Fruit fly (Drosophila melanogaster): ENCODE measurements around the gene CG31698.
A peak's percentile ranks its signal among the peaks of the same experiment; 100 is the strongest.

CG31698 gene

DNA sequence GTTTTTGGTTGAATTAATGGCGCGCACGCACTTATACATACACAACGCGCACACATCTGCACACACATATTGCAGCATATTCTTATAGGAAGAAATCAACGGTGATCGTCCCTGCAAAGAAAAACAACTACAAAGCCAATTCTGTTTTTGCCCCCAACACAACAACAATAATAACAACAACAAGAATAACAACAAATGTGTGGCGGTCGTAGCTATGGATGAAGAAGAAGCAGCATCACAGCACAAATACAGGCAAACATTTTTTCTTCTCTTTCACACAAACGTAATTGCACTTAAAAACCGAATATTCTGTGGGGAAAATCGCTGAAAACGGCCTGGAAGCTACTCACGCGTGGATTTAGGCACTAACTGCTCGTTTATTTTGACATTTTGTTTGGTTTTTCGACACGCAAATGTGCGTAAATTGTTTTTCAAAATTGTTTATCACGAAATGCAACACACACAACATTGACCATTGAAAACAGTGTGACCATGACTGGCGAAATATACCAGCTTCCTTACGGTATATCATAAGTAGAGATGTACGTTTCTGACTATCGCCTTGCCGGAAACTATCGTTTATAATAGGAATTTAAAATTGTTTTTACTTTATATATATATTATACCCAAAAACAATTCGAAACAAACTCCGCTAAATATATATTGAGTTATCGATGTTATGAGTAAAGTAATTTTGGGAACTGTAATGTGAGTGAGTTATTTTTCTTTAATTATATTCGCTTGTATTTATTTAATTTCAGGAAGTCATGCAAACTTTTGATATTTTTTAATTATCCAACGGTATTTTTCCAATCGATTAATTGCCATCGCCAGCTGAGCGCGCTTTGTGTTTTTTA lies 14.3 kb downstream of the CG31698 start, which contains the start of the genes Mad and gkt (continued):
- TF ChIP-seq prd (optimal IDR thresholded peaks at IDR 0.05) (no peak), prd (GFP tag; IDR thresholded peaks at IDR 0.05) (no peak; the same call in 2 of the 3 replicates), cg (GFP tag; optimal IDR thresholded peaks at IDR 0.05) (peak; percentile 95), Bteb2 (GFP tag; optimal IDR thresholded peaks at IDR 0.05) (no peak), unc-4 (GFP tag; IDR thresholded peaks at IDR 0.05; ENCODE audit: partially characterized antibody) (peak; percentile 51), CG8089 (GFP tag; optimal IDR thresholded peaks at IDR 0.05) (no peak), Atf3 (GFP tag; optimal IDR thresholded peaks at IDR 0.05) (no peak), CG12104 (GFP tag; optimal IDR thresholded peaks at IDR 0.05) (no peak), Elba2 (GFP tag; optimal IDR thresholded peaks at IDR 0.05) (peak; percentile 26), corto (GFP tag; optimal IDR thresholded peaks at IDR 0.05) (no peak), nom (GFP tag; optimal IDR thresholded peaks at IDR 0.05) (peak; percentile 60), br (optimal IDR thresholded peaks at IDR 0.05) (no peak), CG10959 (GFP tag; IDR thresholded peaks at IDR 0.05) (no peak), MESR4 (GFP tag; optimal IDR thresholded peaks at IDR 0.05) (peak; percentile 87), inv (GFP tag; IDR thresholded peaks at IDR 0.05; ENCODE audit: partially characterized antibody) (peak; percentile 52), CG3407 (GFP tag; optimal IDR thresholded peaks at IDR 0.05) (no peak), chinmo (GFP tag; IDR thresholded peaks at IDR 0.05; ENCODE audit: partially characterized antibody) (peak; percentile 88), Mrtf (GFP tag; IDR thresholded peaks at IDR 0.05) (no peak), BEAF-32 (GFP tag; optimal IDR thresholded peaks at IDR 0.05) (peak; percentile 63), CG11696 (GFP tag; IDR thresholded peaks at IDR 0.05) (no peak), pzg (GFP tag; optimal IDR thresholded peaks at IDR 0.05) (peak; percentile 37), CG6689 (GFP tag; IDR thresholded peaks at IDR 0.05) (no peak), Sin3A (optimal IDR thresholded peaks at IDR 0.05) (peak; percentile 45), dan (GFP tag; IDR thresholded peaks at IDR 0.05) (no peak), CG13287 (GFP tag; IDR thresholded peaks at IDR 0.05; ENCODE audit: partially characterized antibody) (peak; percentile 47; the same call in 1 of the 2 replicates), sna (GFP tag; IDR thresholded peaks at IDR 0.05; ENCODE audit: partially characterized antibody) (0 out of 2 replicates have a peak, but pooled peaks have one; percentile 30), ssp (GFP tag; IDR thresholded peaks at IDR 0.05) (0 out of 2 replicates have a peak, but pooled peaks have one; percentile 7), CG34422 (GFP tag; IDR thresholded peaks at IDR 0.05) (0 out of 3 replicates have a peak, but pooled peaks have one; percentile 8), CG6654 (GFP tag; optimal IDR thresholded peaks at IDR 0.05) (no peak), p53 (GFP tag; optimal IDR thresholded peaks at IDR 0.05) (no peak), tap (tag; optimal IDR thresholded peaks at IDR 0.05) (no peak), Drgx (GFP tag; IDR thresholded peaks at IDR 0.05) (no peak), HLH4C (GFP tag; IDR thresholded peaks at IDR 0.05; ENCODE audit: partially characterized antibody) (peak; percentile 31; the same call in 1 of the 3 replicates), CG9609 (GFP tag; optimal IDR thresholded peaks at IDR 0.05) (no peak), Camta (GFP tag; optimal IDR thresholded peaks at IDR 0.05) (no peak), Dll (GFP tag; IDR thresholded peaks at IDR 0.05; ENCODE audit: partially characterized antibody) (peak; percentile 75), Dek (tag; optimal IDR thresholded peaks at IDR 0.05) (no peak), NK7.1 (GFP tag; optimal IDR thresholded peaks at IDR 0.05) (no peak), ase (GFP tag; IDR thresholded peaks at IDR 0.05) (no peak), gem (tag; optimal IDR thresholded peaks at IDR 0.05) (peak; percentile 4), eve (GFP tag; optimal IDR thresholded peaks at IDR 0.05) (peak in 1 of 2 experiments; percentile 75), Deaf1 (tag; optimal IDR thresholded peaks at IDR 0.05) (no peak), CG3995 (GFP tag; optimal IDR thresholded peaks at IDR 0.05) (peak; percentile 64), CG15514 (GFP tag; optimal IDR thresholded peaks at IDR 0.05) (no peak), gfzf (GFP tag; optimal IDR thresholded peaks at IDR 0.05) (peak; percentile 47), bowl (GFP tag; IDR thresholded peaks at IDR 0.05) (no peak), Doc3 (GFP tag; IDR thresholded peaks at IDR 0.05; ENCODE audit: partially characterized antibody) (0 out of 3 replicates have a peak, but pooled peaks have one; percentile 28), CG8924 (tag; optimal IDR thresholded peaks at IDR 0.05) (peak; percentile 35), CG2712 (tag; optimal IDR thresholded peaks at IDR 0.05) (no peak)

Measured in whole organism, embryonic.